Fruit fly (Drosophila melanogaster) Kc167 (cell line): ENCODE measurements around the gene RhoGAP19D.
"Not testable (repeated sequence)": the region's sequence is repeated elsewhere in the genome, so short reads cannot be mapped to it uniquely, and the experiment has no call there.

Experiments used
- Myc ChIP-seq: fragments of >200 bp; optimal IDR thresholded peaks from 2 replicates; lab custom pipeline; 2017; ENCODE audit warnings: missing external identifiers
- Sin3A ChIP-seq: fragments of >200 bp; optimal IDR thresholded peaks from 2 replicates; lab custom pipeline; 2018; ENCODE audit warnings: missing external identifiers
- h ChIP-seq: fragments of >200 bp; optimal IDR thresholded peaks from 3 replicates; lab custom pipeline; 2018; ENCODE audit warnings: missing external identifiers
- insv ChIP-seq: fragments of >200 bp; optimal IDR thresholded peaks from 3 replicates; lab custom pipeline; 2018; ENCODE audit warnings: missing external identifiers
- psq ChIP-seq: fragments of >200 bp; optimal IDR thresholded peaks from 2 replicates; lab custom pipeline; 2017; ENCODE audit warnings: missing external identifiers
- ttk ChIP-seq: sonication (Bioruptor generic); optimal IDR thresholded peaks from 2 replicates; lab custom pipeline; 2017; ENCODE audit warnings: missing external identifiers

Gene RhoGAP19D

dm6 chrX:20466382-20466928 is 44.0 kb downstream of the RhoGAP19D start:
- TF ChIP-seq psq (lab: Kevin White, UChicago): no peak
- TF ChIP-seq Sin3A (lab: Kevin White, UChicago): no peak
- TF ChIP-seq h (lab: Kevin White, UChicago): no peak
- no peak for TF ChIP-seq insv (lab: Kevin White, UChicago)
- TF ChIP-seq Myc (lab: Kevin White, UChicago): no peak
- TF ChIP-seq ttk (lab: Kevin White, UChicago): no peak

dm6 chrX:20448828-20449427 is 61.6 kb downstream of the RhoGAP19D start, which contains the start of gene tbc:
Gene tbc (plus strand): TSS chrX:20449331.
- no peak for TF ChIP-seq h (lab: Kevin White, UChicago)
- no peak for TF ChIP-seq insv (lab: Kevin White, UChicago)
- no peak for TF ChIP-seq Myc (lab: Kevin White, UChicago)

- TF ChIP-seq Sin3A (lab: Kevin White, UChicago) (no peak), Myc (lab: Kevin White, UChicago) (no peak), h (lab: Kevin White, UChicago) (no peak), psq (lab: Kevin White, UChicago) (no peak), insv (lab: Kevin White, UChicago) (no peak), ttk (lab: Kevin White, UChicago) (no peak)
These were observed 62.5 kb downstream of the RhoGAP19D start for dm6 chrX:20447865-20448584.

dm6 chrX:20446071-20446470 is 64.4 kb downstream of the RhoGAP19D start, which contains the start of gene CG42578:
Gene CG42578 (plus strand): TSS chrX:20446371.
- TF ChIP-seq h, ttk, insv (lab: Kevin White, UChicago): not testable (repeated sequence)

DNA sequence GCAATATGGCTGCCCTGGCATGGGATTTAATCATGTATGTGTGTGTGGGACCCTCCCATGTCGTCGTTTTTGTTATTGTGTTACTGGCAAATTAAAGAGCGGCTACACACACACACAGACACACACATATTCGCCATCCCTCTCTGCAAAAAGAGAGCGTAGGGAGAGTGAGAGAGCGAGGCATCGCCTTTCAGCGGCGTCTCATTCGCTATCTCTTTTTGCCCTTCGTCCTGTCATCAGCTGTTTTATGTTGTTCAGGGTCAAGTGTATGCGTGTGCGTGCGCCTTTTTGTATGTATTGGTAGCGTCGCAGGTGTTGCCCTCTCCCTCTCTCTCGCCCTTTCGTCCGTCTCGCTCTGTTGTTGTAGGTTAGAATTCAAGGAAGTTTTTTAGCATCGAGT is 73.6 kb downstream of the RhoGAP19D start:
- TF ChIP-seq psq (lab: Kevin White, UChicago): no peak
- TF ChIP-seq ttk (lab: Kevin White, UChicago): no peak
- TF ChIP-seq Sin3A (lab: Kevin White, UChicago): no peak
- TF ChIP-seq Myc (lab: Kevin White, UChicago): no peak
- no peak for TF ChIP-seq insv (lab: Kevin White, UChicago)
- TF ChIP-seq h (lab: Kevin White, UChicago): no peak

DNA sequence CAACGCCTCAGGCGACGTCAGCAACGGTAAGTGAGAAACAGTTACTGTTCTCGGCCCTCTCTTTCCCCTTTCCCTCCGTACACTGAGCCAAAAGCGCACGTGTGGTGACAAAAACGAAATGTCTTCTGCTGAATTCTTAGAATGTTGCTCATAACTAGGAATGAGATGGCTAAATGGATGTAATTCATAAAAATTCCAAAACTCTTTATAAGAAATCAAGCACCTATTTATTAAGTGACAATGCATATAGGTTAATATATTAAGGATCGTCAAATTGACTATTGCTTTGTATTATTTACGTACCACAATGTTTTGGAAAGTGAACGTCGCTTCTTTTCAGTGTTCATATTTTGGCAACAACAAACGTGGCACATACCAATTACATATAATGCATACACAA is 76.0 kb downstream of the RhoGAP19D start:
- TF ChIP-seq Myc (lab: Kevin White, UChicago) (no peak), Sin3A (lab: Kevin White, UChicago) (no peak), insv (lab: Kevin White, UChicago) (no peak), psq (lab: Kevin White, UChicago) (no peak), ttk (lab: Kevin White, UChicago) (no peak), h (lab: Kevin White, UChicago) (no peak)

dm6 chrX:20433345-20434332 is 76.9 kb downstream of the RhoGAP19D start, which contains the start of gene CG1695:
Gene CG1695 (plus strand): TSS chrX:20433950.
- no peak for TF ChIP-seq h (lab: Kevin White, UChicago)
- TF ChIP-seq ttk (lab: Kevin White, UChicago): no peak
- TF ChIP-seq Myc (lab: Kevin White, UChicago): no peak
- TF ChIP-seq Sin3A (lab: Kevin White, UChicago): no peak
- no peak for TF ChIP-seq psq (lab: Kevin White, UChicago)
- TF ChIP-seq insv (lab: Kevin White, UChicago): no peak

- TF ChIP-seq h (lab: Kevin White, UChicago): no peak
- no peak for TF ChIP-seq Sin3A (lab: Kevin White, UChicago)
- TF ChIP-seq insv (lab: Kevin White, UChicago): no peak
- no peak for TF ChIP-seq ttk (lab: Kevin White, UChicago)
- no peak for TF ChIP-seq Myc (lab: Kevin White, UChicago)
- TF ChIP-seq psq (lab: Kevin White, UChicago): no peak
These were observed 80.9 kb downstream of the RhoGAP19D start, which contains the start of the genes CG11710 and mal for dm6 chrX:20429482-20430204. Gene CG11710 (minus strand): TSS chrX:20429673. Gene mal (plus strand): TSS chrX:20429675.

- no peak for TF ChIP-seq psq (lab: Kevin White, UChicago)
- TF ChIP-seq ttk (lab: Kevin White, UChicago): no peak
- no peak for TF ChIP-seq h (lab: Kevin White, UChicago)
- no peak for TF ChIP-seq Myc (lab: Kevin White, UChicago)
- no peak for TF ChIP-seq insv (lab: Kevin White, UChicago)
- no peak for TF ChIP-seq Sin3A (lab: Kevin White, UChicago)
These were observed 83.7 kb downstream of the RhoGAP19D start, which contains the start of gene CG15456 for dm6 chrX:20426818-20427217. Gene CG15456 (minus strand): TSS chrX:20427042.

- TF ChIP-seq h (lab: Kevin White, UChicago) (no peak), Sin3A (lab: Kevin White, UChicago) (no peak), psq (lab: Kevin White, UChicago) (no peak), ttk (lab: Kevin White, UChicago) (no peak), insv (lab: Kevin White, UChicago) (no peak), Myc (lab: Kevin White, UChicago) (no peak)
These were observed 86.7 kb downstream of the RhoGAP19D start, which contains the start of the genes Pp4-19C and cactin for dm6 chrX:20423747-20424165. Gene Pp4-19C (minus strand): TSS chrX:20424002. Gene cactin (plus strand): TSS chrX:20424069.
